Worm (Caenorhabditis elegans) whole organism, young adult: ENCODE data around the gene sec-24.1.
A peak's percentile ranks its signal among the peaks of the same experiment; 100 is the strongest.

ENCODE experiments used
- B0019.2 ChIP-seq: fragments of 200-800 bp; sonication (Bioruptor generic); conservative IDR thresholded peaks from 2 replicates; pipeline ENCODE4 v1.3.6; 2022; ENCODE audit warnings: missing genetic modification reagents, missing genetic modification characterization, missing compliant biosample characterization
- B0261.1 ChIP-seq: sonication (generic microtip); optimal IDR thresholded peaks from 2 replicates; lab custom pipeline; 2016; ENCODE audit warnings: mild to moderate bottlenecking, missing genetic modification characterization, moderate library complexity, missing compliant biosample characterization
- C06A6.2 ChIP-seq: fragments of 200-800 bp; sonication (Bioruptor generic); conservative IDR thresholded peaks from 2 replicates; pipeline ENCODE4 v1.3.6; 2022; ENCODE audit warnings: missing genetic modification characterization, missing compliant biosample characterization
- C17E4.6 ChIP-seq: fragments of 200-800 bp; sonication (Bioruptor generic); IDR thresholded peaks from 2 replicates; pipeline ENCODE4 v1.3.6; 2022; ENCODE audit warnings: missing genetic modification reagents, missing genetic modification characterization, missing compliant biosample characterization
- F22D6.2 ChIP-seq: sonication (generic microtip); optimal IDR thresholded peaks from 2 replicates; lab custom pipeline; 2016; ENCODE audit warnings: mild to moderate bottlenecking, missing genetic modification characterization, missing compliant biosample characterization
- F37B4.10 ChIP-seq: fragments of 200-800 bp; sonication (Bioruptor generic); IDR thresholded peaks from 2 replicates; pipeline ENCODE4 v1.3.6; 2022; ENCODE audit warnings: missing genetic modification characterization, missing compliant biosample characterization
- F57C9.4 ChIP-seq: sonication (generic microtip); optimal IDR thresholded peaks from 2 replicates; lab custom pipeline; 2017; ENCODE audit warnings: mild to moderate bottlenecking, missing genetic modification characterization, missing compliant biosample characterization
- K12H6.12 ChIP-seq: fragments of 200-800 bp; sonication (Bioruptor generic); optimal IDR thresholded peaks from 2 replicates; lab custom pipeline; 2018; ENCODE audit warnings: mild to moderate bottlenecking, missing genetic modification characterization, missing compliant biosample characterization
- T26A5.8 ChIP-seq: sonication (generic microtip); optimal IDR thresholded peaks from 2 replicates; lab custom pipeline; 2016; ENCODE audit warnings: missing genetic modification characterization, missing compliant biosample characterization
- attf-3 ChIP-seq: fragments of 200-800 bp; sonication (Bioruptor generic); conservative IDR thresholded peaks from 2 replicates; pipeline ENCODE4 v1.3.6; 2022; ENCODE audit warnings: missing genetic modification reagents, missing genetic modification characterization, missing compliant biosample characterization
- bed-2 ChIP-seq: fragments of 200-800 bp; sonication (Bioruptor generic); IDR thresholded peaks from 2 replicates; pipeline ENCODE4 v1.3.6; 2022; ENCODE audit warnings: missing genetic modification reagents, missing genetic modification characterization, missing compliant biosample characterization
- ccch-3 ChIP-seq: fragments of 200-800 bp; sonication (Bioruptor generic); optimal IDR thresholded peaks from 2 replicates; lab custom pipeline; 2018; ENCODE audit warnings: mild to moderate bottlenecking, missing genetic modification characterization, missing compliant biosample characterization
- cebp-1 ChIP-seq, 2 experiments: fragments of 200-800 bp in 1 of 2; sonication (Bioruptor generic) in 1 of 2; sonication (generic microtip) in 1 of 2; IDR thresholded peaks in 1 of 2; optimal IDR thresholded peaks in 1 of 2; 2 replicates each; pipeline versions ENCODE4 v1.3.6 to Lab custom; 2017 to 2022; ENCODE audit warnings: missing compliant biosample characterization in 2 of 2, missing genetic modification characterization in 2 of 2, mild to moderate bottlenecking in 1 of 2, missing genetic modification reagents in 1 of 2, moderate library complexity in 1 of 2
- ceh-27 ChIP-seq: fragments of 200-800 bp; sonication (Bioruptor generic); optimal IDR thresholded peaks from 2 replicates; lab custom pipeline; 2018; ENCODE audit warnings: mild to moderate bottlenecking, missing genetic modification characterization, moderate library complexity, missing compliant biosample characterization
- ceh-58 ChIP-seq: fragments of 200-800 bp; sonication (Bioruptor generic); IDR thresholded peaks from 2 replicates; pipeline ENCODE4 v1.3.6; 2022; ENCODE audit warnings: missing genetic modification characterization, missing compliant biosample characterization
- dox-1 ChIP-seq: fragments of 200-800 bp; sonication (Bioruptor generic); IDR thresholded peaks from 2 replicates; pipeline ENCODE4 v1.3.6; 2022; ENCODE audit warnings: missing genetic modification reagents, missing genetic modification characterization, missing compliant biosample characterization
- dpff-1 ChIP-seq: sonication (generic microtip); optimal IDR thresholded peaks from 2 replicates; lab custom pipeline; 2017; ENCODE audit warnings: mild to moderate bottlenecking, missing genetic modification characterization, missing compliant biosample characterization
- dpl-1 ChIP-seq: fragments of 150-350 bp; optimal IDR thresholded peaks from 2 replicates; lab custom pipeline; 2014; ENCODE audit warnings: missing biosample characterization, missing genetic modification reagents, missing genetic modification characterization
- gei-17 ChIP-seq: fragments of 200-800 bp; sonication (Bioruptor generic); optimal IDR thresholded peaks from 2 replicates; lab custom pipeline; 2018; ENCODE audit warnings: mild to moderate bottlenecking, missing genetic modification characterization, missing compliant biosample characterization
- hlh-26 ChIP-seq: fragments of 200-800 bp; sonication (Bioruptor generic); conservative IDR thresholded peaks from 2 replicates; pipeline ENCODE4 v1.3.6; 2022; ENCODE audit warnings: missing genetic modification reagents, missing genetic modification characterization, missing compliant biosample characterization
- hmg-20 ChIP-seq: fragments of 200-800 bp; sonication (Bioruptor generic); IDR thresholded peaks from 2 replicates; pipeline ENCODE4 v1.3.6; 2022; ENCODE audit warnings: missing genetic modification reagents, missing genetic modification characterization, missing compliant biosample characterization
- hrde-1 ChIP-seq: sonication (generic microtip); optimal IDR thresholded peaks from 2 replicates; lab custom pipeline; 2016; ENCODE audit warnings: missing genetic modification characterization, mild to moderate bottlenecking, missing compliant biosample characterization, moderate library complexity, missing genotype, missing genetic modification reagents, borderline replicate concordance
- hsf-1 ChIP-seq: fragments of 200-800 bp; sonication (Bioruptor generic); IDR thresholded peaks from 2 replicates; pipeline ENCODE4 v1.3.6; 2022; ENCODE audit warnings: missing genetic modification reagents, missing genetic modification characterization, missing compliant biosample characterization
- let-526 ChIP-seq: fragments of 200-800 bp; sonication (Bioruptor generic); IDR thresholded peaks from 2 replicates; pipeline ENCODE4 v1.3.6; 2022; ENCODE audit warnings: missing genetic modification reagents, missing genetic modification characterization, missing compliant biosample characterization
- lin-26 ChIP-seq: fragments of 200-800 bp; sonication (Bioruptor generic); IDR thresholded peaks from 2 replicates; pipeline ENCODE4 v1.3.6; 2022; ENCODE audit warnings: missing genetic modification reagents, missing genetic modification characterization, missing compliant biosample characterization
- lin-35 ChIP-seq, 3 experiments: fragments of 150-350 bp in 2 of 3; sonication (generic microtip) in 1 of 3; optimal IDR thresholded peaks; 2 replicates each; lab custom pipeline; 2014 to 2018; ENCODE audit warnings: missing biosample characterization in 3 of 3, missing genetic modification characterization in 3 of 3, missing genetic modification reagents in 3 of 3
- lin-54 ChIP-seq: fragments of 200-800 bp; sonication (Bioruptor generic); optimal IDR thresholded peaks from 2 replicates; lab custom pipeline; 2018; ENCODE audit warnings: mild to moderate bottlenecking, missing genetic modification characterization, missing compliant biosample characterization
- madf-10 ChIP-seq: sonication (generic microtip); optimal IDR thresholded peaks from 2 replicates; lab custom pipeline; 2016; ENCODE audit warnings: mild to moderate bottlenecking, missing genetic modification characterization, missing compliant biosample characterization
- mcd-1 ChIP-seq: fragments of 200-800 bp; sonication (Bioruptor generic); IDR thresholded peaks from 2 replicates; pipeline ENCODE4 v1.3.6; 2022; ENCODE audit warnings: missing genetic modification reagents, missing genetic modification characterization, missing compliant biosample characterization
- mes-4 ChIP-seq: sonication (generic microtip); optimal IDR thresholded peaks from 2 replicates; lab custom pipeline; 2016; ENCODE audit warnings: missing genotype, missing genetic modification characterization, missing compliant biosample characterization
- nfya-1 ChIP-seq: sonication (generic microtip); optimal IDR thresholded peaks from 2 replicates; lab custom pipeline; 2017; ENCODE audit warnings: antibody characterized with exemption, missing compliant biosample characterization, missing genetic modification characterization, borderline replicate concordance; ENCODE audit not compliant: insufficient read depth
- nfyb-1 ChIP-seq: fragments of 200-800 bp; sonication (Bioruptor generic); IDR thresholded peaks from 2 replicates; pipeline ENCODE4 v1.3.6; 2022; ENCODE audit warnings: missing genetic modification reagents, missing genetic modification characterization, missing compliant biosample characterization
- nhr-120 ChIP-seq: fragments of 200-800 bp; sonication (Bioruptor generic); IDR thresholded peaks from 2 replicates; pipeline ENCODE4 v1.3.6; 2022; ENCODE audit warnings: missing genetic modification characterization, missing compliant biosample characterization
- nhr-80 ChIP-seq: sonication (generic microtip); optimal IDR thresholded peaks from 2 replicates; lab custom pipeline; 2016; ENCODE audit warnings: missing genetic modification characterization, missing compliant biosample characterization
- nhr-90 ChIP-seq: sonication (generic microtip); optimal IDR thresholded peaks from 2 replicates; lab custom pipeline; 2016; ENCODE audit warnings: missing genotype, mild to moderate bottlenecking, missing genetic modification characterization, missing compliant biosample characterization
- pha-4 ChIP-seq: fragments of 150-350 bp; sonication (generic microtip); optimal IDR thresholded peaks from 2 replicates; lab custom pipeline; 2014; ENCODE audit warnings: missing biosample characterization, missing genetic modification reagents, missing genetic modification characterization
- rcor-1 ChIP-seq: fragments of 200-800 bp; sonication (Bioruptor generic); IDR thresholded peaks from 2 replicates; pipeline ENCODE4 v1.3.6; 2022; ENCODE audit warnings: missing genetic modification reagents, missing genetic modification characterization, missing compliant biosample characterization
- repo-1 ChIP-seq: sonication (generic microtip); optimal IDR thresholded peaks from 2 replicates; lab custom pipeline; 2017; ENCODE audit warnings: mild to moderate bottlenecking, missing genetic modification characterization, missing compliant biosample characterization
- rpc-1 ChIP-seq, 2 experiments: fragments of 150-350 bp in 1 of 2; sonication (generic microtip) in 1 of 2; optimal IDR thresholded peaks; 2 replicates each; lab custom pipeline; 2014 to 2018; ENCODE audit warnings: missing biosample characterization in 1 of 2, missing genetic modification characterization in 1 of 2, missing genetic modification reagents in 1 of 2, missing genotype in 1 of 2
- sdz-38 ChIP-seq: sonication (generic microtip); optimal IDR thresholded peaks from 2 replicates; lab custom pipeline; 2016; ENCODE audit warnings: missing genotype, missing genetic modification characterization, missing compliant biosample characterization
- snpc-3.4 ChIP-seq: sonication (generic microtip); optimal IDR thresholded peaks from 2 replicates; lab custom pipeline; 2017; ENCODE audit warnings: missing genetic modification characterization, mild to moderate bottlenecking, missing compliant biosample characterization, antibody characterized with exemption, moderate library complexity, missing genotype, missing genetic modification reagents
- tlf-1 ChIP-seq: fragments of 200-800 bp; sonication (Bioruptor generic); optimal IDR thresholded peaks from 2 replicates; lab custom pipeline; 2018; ENCODE audit warnings: mild to moderate bottlenecking, missing genetic modification characterization, missing compliant biosample characterization
- unc-130 ChIP-seq: sonication (generic microtip); optimal IDR thresholded peaks from 2 replicates; lab custom pipeline; 2016; ENCODE audit warnings: missing genetic modification reagents, missing genetic modification characterization, missing compliant biosample characterization
- xnd-1 ChIP-seq: sonication (generic microtip); optimal IDR thresholded peaks from 2 replicates; lab custom pipeline; 2016; ENCODE audit warnings: missing genotype, missing genetic modification reagents, missing genetic modification characterization, missing compliant biosample characterization
- ztf-18 ChIP-seq: sonication (generic microtip); optimal IDR thresholded peaks from 2 replicates; lab custom pipeline; 2016; ENCODE audit warnings: missing genotype, mild to moderate bottlenecking, missing genetic modification characterization, missing compliant biosample characterization
- ztf-25 ChIP-seq: fragments of 200-800 bp; sonication (Bioruptor generic); IDR thresholded peaks from 2 replicates; pipeline ENCODE4 v1.3.6; 2022; ENCODE audit warnings: missing genetic modification reagents, missing genetic modification characterization, missing compliant biosample characterization
- ztf-28 ChIP-seq: fragments of 200-800 bp; sonication (Bioruptor generic); IDR thresholded peaks from 2 replicates; pipeline ENCODE4 v1.3.6; 2022; ENCODE audit warnings: missing genetic modification reagents, missing genetic modification characterization, missing compliant biosample characterization
- ztf-3 ChIP-seq: fragments of 200-800 bp; sonication (Bioruptor generic); optimal IDR thresholded peaks from 2 replicates; lab custom pipeline; 2018; ENCODE audit warnings: mild to moderate bottlenecking, missing genetic modification characterization, missing compliant biosample characterization

sec-24.1 gene

ce11 chrIV:11566146-11566545 is at the start of gene sec-24.1 (continued):
- TF ChIP-seq ztf-28 (GFP tag; lab: Robert Waterston, UW) (no peak), ceh-58 (GFP tag; lab: Robert Waterston, UW) (no peak), let-526 (GFP tag; lab: Robert Waterston, UW) (no peak), repo-1 (peak; percentile 6), nhr-80 (tag; lab: Kevin White, UChicago) (peak; percentile 9), T26A5.8 (no peak), K12H6.12 (tag; lab: Kevin White, UChicago) (peak; percentile 22), tlf-1 (GFP tag; lab: Kevin White, UChicago) (peak; percentile 69), nfyb-1 (peak; percentile 59; the same call in 1 of the 2 replicates), C06A6.2 (GFP tag; lab: Robert Waterston, UW) (peak; percentile 60; the same call in 1 of the 2 replicates), pha-4 (tag; lab: Kevin White, UChicago) (no peak), dpl-1 (GFP tag; lab: Kevin White, UChicago) (peak; percentile 59), dox-1 (peak; percentile 75), ccch-3 (GFP tag; lab: Kevin White, UChicago) (no peak), hrde-1 (tag; lab: Kevin White, UChicago) (no peak), rcor-1 (GFP tag; lab: Robert Waterston, UW) (peak; percentile 79; the same call in 1 of the 2 replicates), gei-17 (GFP tag; lab: Kevin White, UChicago) (peak; percentile 4), bed-2 (GFP tag; lab: Robert Waterston, UW) (no peak), dpff-1 (tag; lab: Kevin White, UChicago) (no peak), lin-26 (GFP tag; lab: Robert Waterston, UW) (no peak), ztf-18 (tag; lab: Kevin White, UChicago) (peak; percentile 21), nhr-90 (tag; lab: Kevin White, UChicago) (no peak), lin-54 (GFP tag; lab: Kevin White, UChicago) (peak; percentile 86), F37B4.10 (GFP tag; lab: Robert Waterston, UW) (no peak), F57C9.4 (tag; lab: Kevin White, UChicago) (no peak), sdz-38 (tag; lab: Kevin White, UChicago) (no peak), ztf-25 (no peak), ceh-27 (peak; percentile 49), mes-4 (tag; lab: Kevin White, UChicago) (no peak), nhr-120 (GFP tag; lab: Robert Waterston, UW) (no peak), lin-35 (GFP tag; optimal IDR thresholded peaks at IDR 0.05; lab: Kevin White, UChicago) (peak in 1 of 3 experiments; percentile 94), C17E4.6 (peak; percentile 15; the same call in 1 of the 2 replicates), B0019.2 (GFP tag; lab: Robert Waterston, UW) (no peak; the same call in 1 of the 2 replicates), attf-3 (GFP tag; lab: Robert Waterston, UW) (peak; percentile 54; the same call in 1 of the 2 replicates), snpc-3.4 (tag; lab: Kevin White, UChicago) (peak; percentile 62), madf-10 (tag; lab: Kevin White, UChicago) (peak; percentile 26), rpc-1 (optimal IDR thresholded peaks at IDR 0.05; lab: Kevin White, UChicago) (peak; percentile 15), rpc-1 (tag; optimal IDR thresholded peaks at IDR 0.05; lab: Kevin White, UChicago) (no peak), unc-130 (GFP tag; lab: Kevin White, UChicago) (no peak), xnd-1 (no peak), hsf-1 (GFP tag; lab: Robert Waterston, UW) (no peak), B0261.1 (tag; lab: Kevin White, UChicago) (no peak), hmg-20 (GFP tag; lab: Robert Waterston, UW) (no peak), ztf-3 (GFP tag; lab: Kevin White, UChicago) (no peak), mcd-1 (GFP tag; lab: Robert Waterston, UW) (peak; percentile 87), hlh-26 (GFP tag; lab: Robert Waterston, UW) (no peak), cebp-1 (GFP tag; IDR thresholded peaks at IDR 0.05; lab: Robert Waterston, UW) (no peak), cebp-1 (tag; optimal IDR thresholded peaks at IDR 0.05; lab: Kevin White, UChicago) (peak; percentile 71), nfya-1 (tag; lab: Kevin White, UChicago) (no peak), F22D6.2 (tag; lab: Kevin White, UChicago) (no peak)
